Fruit fly (Drosophila melanogaster) whole organism: ENCODE data around the gene CG2278.

Experiments used
- pan ChIP-seq: fragments of >200 bp; optimal IDR thresholded peaks from 2 replicates; lab custom pipeline; 2017
- psq ChIP-seq: fragments of >200 bp; optimal IDR thresholded peaks from 2 replicates; lab custom pipeline; 2017

DNA sequence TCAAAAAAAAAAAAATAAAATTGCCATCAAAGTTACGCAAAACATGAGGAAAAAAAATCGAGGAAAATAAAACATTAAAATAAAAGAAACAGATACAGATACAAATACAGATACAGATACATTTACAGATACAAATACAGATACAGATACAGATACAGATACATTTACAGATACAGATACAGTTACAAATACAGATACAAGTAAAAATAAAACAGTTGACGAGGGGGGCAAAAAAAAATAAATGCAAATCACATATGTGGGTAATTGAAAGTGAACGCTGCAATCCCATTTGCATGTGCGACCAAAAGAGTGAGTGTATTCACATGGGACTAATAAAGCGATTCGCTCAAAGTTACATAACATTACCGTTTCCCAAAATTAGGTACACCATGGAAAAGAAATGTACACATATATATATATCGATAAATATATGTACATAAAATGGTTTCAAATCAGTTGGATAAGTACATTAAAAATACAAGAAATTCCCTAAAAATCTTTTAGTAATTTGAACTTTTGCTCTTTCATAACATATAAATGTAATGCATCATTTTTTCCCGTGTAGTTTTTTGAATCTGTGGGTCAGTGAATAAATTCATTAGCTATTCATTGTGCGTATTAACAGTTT, 35.7 kb upstream of the CG2278 start:
- TF ChIP-seq pan (lab: Kevin White, UChicago) (no peak), psq (no peak)
